Fruit fly (Drosophila melanogaster) whole organism, embryonic: ENCODE data around the gene CG2931.
A peak's percentile ranks its signal among the peaks of the same experiment; 100 is the strongest.

Source experiments
- Adf1 ChIP-seq: fragments of 200-800 bp; sonication (Bioruptor generic); IDR thresholded peaks from 2 replicates; pipeline ENCODE4 v1.3.6; 2022; ENCODE audit warnings: missing biosample characterization, missing genetic modification characterization
- Asciz ChIP-seq: fragments of 200-800 bp; sonication (Bioruptor generic); optimal IDR thresholded peaks from 2 replicates; lab custom pipeline; 2017; ENCODE audit warnings: missing biosample characterization, mild to moderate bottlenecking, missing genetic modification characterization, missing genetic modification reagents
- Atf-2 ChIP-seq: fragments of 200-800 bp; sonication (Bioruptor generic); optimal IDR thresholded peaks from 2 replicates; lab custom pipeline; 2016; ENCODE audit warnings: missing biosample characterization, missing genetic modification characterization
- Atf3 ChIP-seq: fragments of 200-800 bp; sonication (Bioruptor generic); optimal IDR thresholded peaks from 3 replicates; lab custom pipeline; 2016; ENCODE audit warnings: missing biosample characterization, missing genetic modification characterization
- CG10267 ChIP-seq: fragments of 200-800 bp; sonication (Bioruptor generic); optimal IDR thresholded peaks from 2 replicates; lab custom pipeline; 2018; ENCODE audit warnings: missing biosample characterization, mild to moderate bottlenecking, missing genetic modification characterization, moderate library complexity
- CG11093 ChIP-seq: fragments of 200-800 bp; sonication (Bioruptor generic); IDR thresholded peaks from 3 replicates; pipeline ENCODE4 v1.3.6; 2022; ENCODE audit warnings: missing biosample characterization, missing genetic modification characterization
- CG11723 ChIP-seq: fragments of 200-800 bp; sonication (Bioruptor generic); optimal IDR thresholded peaks from 2 replicates; lab custom pipeline; 2017; ENCODE audit warnings: missing biosample characterization, mild to moderate bottlenecking, missing genetic modification characterization
- CG12769 ChIP-seq: fragments of 200-800 bp; sonication (Bioruptor generic); optimal IDR thresholded peaks from 2 replicates; lab custom pipeline; 2019; ENCODE audit warnings: missing biosample characterization, mild to moderate bottlenecking, missing genetic modification characterization, moderate library complexity
- CG14710 ChIP-seq: fragments of 200-800 bp; sonication (Bioruptor generic); optimal IDR thresholded peaks from 3 replicates; lab custom pipeline; 2019; ENCODE audit warnings: missing biosample characterization, mild to moderate bottlenecking, missing genetic modification characterization, moderate library complexity
- CG15479 ChIP-seq: fragments of 200-800 bp; sonication (Bioruptor generic); optimal IDR thresholded peaks from 3 replicates; lab custom pipeline; 2019; ENCODE audit warnings: missing biosample characterization, mild to moderate bottlenecking, missing genetic modification characterization, moderate library complexity
- CG1647 ChIP-seq: fragments of 200-800 bp; sonication (Bioruptor generic); optimal IDR thresholded peaks from 3 replicates; lab custom pipeline; 2016; ENCODE audit warnings: missing biosample characterization, missing genetic modification characterization
- CG16779 ChIP-seq: fragments of 200-800 bp; sonication (Bioruptor generic); IDR thresholded peaks from 2 replicates; pipeline ENCODE4 v1.3.6; 2022; ENCODE audit warnings: missing biosample characterization, missing genetic modification characterization
- CG17186 ChIP-seq: fragments of 200-800 bp; sonication (Bioruptor generic); optimal IDR thresholded peaks from 3 replicates; lab custom pipeline; 2017; ENCODE audit warnings: missing biosample characterization, missing genetic modification reagents, missing genetic modification characterization
- CG17612 ChIP-seq: fragments of 200-800 bp; sonication (Bioruptor generic); IDR thresholded peaks from 2 replicates; pipeline ENCODE4 v1.3.6; 2022; ENCODE audit warnings: missing biosample characterization, missing genetic modification characterization
- CG17802 ChIP-seq: fragments of 200-800 bp; sonication (Bioruptor generic); optimal IDR thresholded peaks from 2 replicates; lab custom pipeline; 2018; ENCODE audit warnings: missing biosample characterization, mild to moderate bottlenecking, missing genetic modification characterization, moderate library complexity
- CG1832 ChIP-seq: fragments of 200-800 bp; sonication (Bioruptor generic); optimal IDR thresholded peaks from 2 replicates; lab custom pipeline; 2017; ENCODE audit warnings: missing biosample characterization, mild to moderate bottlenecking, missing genetic modification characterization, inconsistent platforms
- CG18476 ChIP-seq: fragments of 200-800 bp; sonication (Bioruptor generic); optimal IDR thresholded peaks from 2 replicates; lab custom pipeline; 2016; ENCODE audit warnings: missing biosample characterization, mild to moderate bottlenecking, missing genetic modification characterization
- CG18619 ChIP-seq: fragments of 200-800 bp; sonication (Bioruptor generic); optimal IDR thresholded peaks from 3 replicates; lab custom pipeline; 2017; ENCODE audit warnings: missing biosample characterization, mild to moderate bottlenecking, missing genetic modification characterization
- CG18764 ChIP-seq: fragments of 200-800 bp; sonication (Bioruptor generic); optimal IDR thresholded peaks from 3 replicates; lab custom pipeline; 2016; ENCODE audit warnings: missing biosample characterization, missing genetic modification characterization
- CG3838 ChIP-seq: fragments of 200-800 bp; sonication (Bioruptor generic); optimal IDR thresholded peaks from 3 replicates; lab custom pipeline; 2016; ENCODE audit warnings: missing biosample characterization, missing genetic modification characterization
- CG4360 ChIP-seq: fragments of 200-800 bp; sonication (Bioruptor generic); IDR thresholded peaks from 2 replicates; pipeline ENCODE4 v1.3.6; 2022; ENCODE audit warnings: missing biosample characterization, missing genetic modification characterization
- CG4404 ChIP-seq: fragments of 200-800 bp; sonication (Bioruptor generic); IDR thresholded peaks from 2 replicates; pipeline ENCODE4 v1.3.6; 2022; ENCODE audit warnings: missing biosample characterization, missing genetic modification characterization
- CG5180 ChIP-seq: fragments of 200-800 bp; sonication (Bioruptor generic); optimal IDR thresholded peaks from 3 replicates; lab custom pipeline; 2017; ENCODE audit warnings: missing biosample characterization, missing genetic modification characterization, mild to moderate bottlenecking, moderate library complexity, missing genetic modification reagents
- CG6813 ChIP-seq: fragments of 200-800 bp; sonication (Bioruptor generic); optimal IDR thresholded peaks from 2 replicates; lab custom pipeline; 2017; ENCODE audit warnings: missing biosample characterization, missing genetic modification characterization, mild to moderate bottlenecking, moderate library complexity, missing genetic modification reagents
- CG6854 ChIP-seq: fragments of 200-800 bp; sonication (Bioruptor generic); optimal IDR thresholded peaks from 3 replicates; lab custom pipeline; 2017; ENCODE audit warnings: missing biosample characterization, mild to moderate bottlenecking, missing genetic modification characterization
- CG7839 ChIP-seq: fragments of 200-800 bp; sonication (Bioruptor generic); optimal IDR thresholded peaks from 3 replicates; lab custom pipeline; 2018; ENCODE audit warnings: missing biosample characterization, mild to moderate bottlenecking, missing genetic modification characterization, moderate library complexity
- CG8290 ChIP-seq, 3 experiments: fragments of 200-800 bp; sonication (Bioruptor generic); optimal IDR thresholded peaks; 2 replicates each; lab custom pipeline; 2016 to 2019; ENCODE audit warnings: missing biosample characterization in 3 of 3, missing genetic modification characterization in 3 of 3, mild to moderate bottlenecking in 2 of 3, moderate library complexity in 1 of 3
- CG9609 ChIP-seq: fragments of 200-800 bp; sonication (Bioruptor generic); optimal IDR thresholded peaks from 3 replicates; lab custom pipeline; 2016; ENCODE audit warnings: missing biosample characterization, missing genetic modification characterization
- CHES-1-like ChIP-seq: fragments of 200-800 bp; sonication (Bioruptor generic); optimal IDR thresholded peaks from 2 replicates; lab custom pipeline; 2016; ENCODE audit warnings: missing biosample characterization, missing genetic modification characterization
- Dp ChIP-seq: fragments of 200-800 bp; sonication (Bioruptor generic); optimal IDR thresholded peaks from 2 replicates; lab custom pipeline; 2018; ENCODE audit warnings: missing biosample characterization, mild to moderate bottlenecking, missing genetic modification characterization, moderate library complexity
- Drgx ChIP-seq: fragments of 200-800 bp; sonication (Bioruptor generic); IDR thresholded peaks from 2 replicates; pipeline ENCODE4 v1.3.6; 2022; ENCODE audit warnings: missing biosample characterization, missing genetic modification characterization
- Lpt ChIP-seq: fragments of >200 bp; optimal IDR thresholded peaks from 2 replicates; lab custom pipeline; 2018; ENCODE audit warnings: missing biosample characterization, missing genetic modification characterization
- Poxn ChIP-seq: fragments of 200-800 bp; sonication (Bioruptor generic); IDR thresholded peaks from 2 replicates; pipeline ENCODE4 v1.3.6; 2022; ENCODE audit warnings: missing biosample characterization, missing genetic modification characterization
- Sin3A ChIP-seq: fragments of >200 bp; optimal IDR thresholded peaks from 2 replicates; lab custom pipeline; 2018
- Sox102F ChIP-seq: fragments of 200-800 bp; sonication (Bioruptor generic); optimal IDR thresholded peaks from 2 replicates; lab custom pipeline; 2018; ENCODE audit warnings: missing biosample characterization, mild to moderate bottlenecking, missing genetic modification characterization, moderate library complexity
- YL-1 ChIP-seq: fragments of 200-800 bp; sonication (Bioruptor generic); optimal IDR thresholded peaks from 3 replicates; lab custom pipeline; 2017; ENCODE audit warnings: missing biosample characterization, mild to moderate bottlenecking, missing genetic modification characterization
- abd-A ChIP-seq: fragments of 200-800 bp; sonication (Bioruptor generic); optimal IDR thresholded peaks from 3 replicates; lab custom pipeline; 2019; ENCODE audit warnings: missing biosample characterization, mild to moderate bottlenecking, missing genetic modification characterization, moderate library complexity
- aop ChIP-seq: fragments of 200-800 bp; sonication (Bioruptor generic); IDR thresholded peaks from 2 replicates; pipeline ENCODE4 v1.3.6; 2022; ENCODE audit warnings: missing biosample characterization, missing genetic modification characterization
- ase ChIP-seq: fragments of 200-800 bp; sonication (Bioruptor generic); IDR thresholded peaks from 3 replicates; pipeline ENCODE4 v1.3.6; 2022; ENCODE audit warnings: missing biosample characterization, missing genetic modification characterization
- cas ChIP-seq: fragments of 200-800 bp; sonication (Bioruptor generic); IDR thresholded peaks from 2 replicates; pipeline ENCODE4 v1.3.6; 2022; ENCODE audit warnings: missing biosample characterization, missing genetic modification characterization
- corto ChIP-seq: fragments of 200-800 bp; sonication (Bioruptor generic); optimal IDR thresholded peaks from 2 replicates; lab custom pipeline; 2016; ENCODE audit warnings: missing biosample characterization, mild to moderate bottlenecking, missing genetic modification characterization, moderate library complexity
- dm ChIP-seq: fragments of 200-800 bp; sonication (Bioruptor generic); optimal IDR thresholded peaks from 3 replicates; lab custom pipeline; 2016; ENCODE audit warnings: missing biosample characterization, missing genetic modification characterization
- dysf ChIP-seq: fragments of 200-800 bp; sonication (Bioruptor generic); IDR thresholded peaks from 3 replicates; pipeline ENCODE4 v1.3.6; 2022; ENCODE audit warnings: missing biosample characterization, missing genetic modification characterization
- fru ChIP-seq: fragments of >200 bp; optimal IDR thresholded peaks from 2 replicates; lab custom pipeline; 2017
- gro ChIP-seq: fragments of 200-800 bp; sonication (Bioruptor generic); optimal IDR thresholded peaks from 2 replicates; lab custom pipeline; 2016; ENCODE audit warnings: missing biosample characterization, missing genetic modification characterization
- lov ChIP-seq, 2 experiments: fragments of 200-800 bp in 1 of 2; fragments of >200 bp in 1 of 2; sonication (Bioruptor generic) in 1 of 2; IDR thresholded peaks in 1 of 2; optimal IDR thresholded peaks in 1 of 2; 2 replicates in 1 of 2; 3 replicates in 1 of 2; pipeline versions ENCODE4 v1.3.6 to Lab custom; 2017 to 2022; ENCODE audit warnings: missing biosample characterization in 1 of 2, missing genetic modification characterization in 1 of 2
- sug ChIP-seq: fragments of 200-800 bp; optimal IDR thresholded peaks from 2 replicates; lab custom pipeline; 2019; ENCODE audit warnings: missing biosample characterization, mild to moderate bottlenecking, missing genetic modification characterization, moderate library complexity
- tll ChIP-seq, 2 experiments: fragments of 200-800 bp in 1 of 2; fragments of >200 bp in 1 of 2; sonication (Bioruptor generic) in 1 of 2; optimal IDR thresholded peaks; 2 replicates each; lab custom pipeline; 2017 to 2019; ENCODE audit warnings: missing biosample characterization in 2 of 2, missing genetic modification characterization in 2 of 2, mild to moderate bottlenecking in 1 of 2, moderate library complexity in 1 of 2
- trh ChIP-seq: fragments of 200-800 bp; sonication (Bioruptor generic); optimal IDR thresholded peaks from 2 replicates; lab custom pipeline; 2016; ENCODE audit warnings: missing biosample characterization, missing genetic modification characterization
- twi ChIP-seq: fragments of 200-800 bp; optimal IDR thresholded peaks from 2 replicates; lab custom pipeline; 2019; ENCODE audit warnings: missing biosample characterization, mild to moderate bottlenecking, missing genetic modification characterization, moderate library complexity
- vnd ChIP-seq: fragments of 200-800 bp; sonication (Bioruptor generic); IDR thresholded peaks from 3 replicates; pipeline ENCODE4 v1.3.6; 2022; ENCODE audit warnings: missing biosample characterization, missing genetic modification characterization; ENCODE audit not compliant: partially characterized antibody
- wdn ChIP-seq: fragments of 200-800 bp; sonication (Bioruptor generic); IDR thresholded peaks from 2 replicates; pipeline ENCODE4 v1.3.6; 2022; ENCODE audit warnings: missing biosample characterization, missing genetic modification characterization

CG2931 gene

dm6 chr3R:5613114-5613443 lies 44.7 kb upstream of the CG2931 start, which contains the start of gene Atu (continued):
- TF ChIP-seq dm (no peak), twi (peak; percentile 31), CG12769 (peak; percentile 55), CG11093 (no peak), vnd (peak; percentile 86), fru (lab: Kevin White, UChicago) (no peak), ase (GFP tag; lab: Robert Waterston, UW) (no peak), Adf1 (no peak), CG17802 (tag; lab: Kevin White, UChicago) (no peak), CG14710 (tag; lab: Kevin White, UChicago) (peak; percentile 70), CG18476 (GFP tag; lab: Kevin White, UChicago) (no peak), Atf3 (GFP tag; lab: Kevin White, UChicago) (no peak), wdn (GFP tag; lab: Robert Waterston, UW) (no peak), CG17186 (GFP tag; lab: Kevin White, UChicago) (peak; percentile 57), CG4404 (no peak), Sin3A (lab: Kevin White, UChicago) (peak; percentile 92), CHES-1-like (GFP tag; lab: Kevin White, UChicago) (peak; percentile 88), tll (GFP tag; optimal IDR thresholded peaks at IDR 0.05; lab: Kevin White, UChicago) (no peak), Dp (GFP tag; lab: Kevin White, UChicago) (peak; percentile 38), aop (no peak), Poxn (GFP tag; lab: Robert Waterston, UW) (no peak), Atf-2 (no peak), CG1832 (GFP tag; lab: Kevin White, UChicago) (no peak), corto (GFP tag; lab: Kevin White, UChicago) (no peak), CG1647 (GFP tag; lab: Kevin White, UChicago) (peak; percentile 13), CG11723 (GFP tag; lab: Kevin White, UChicago) (no peak), cas (GFP tag; lab: Robert Waterston, UW) (no peak), CG7839 (tag; lab: Kevin White, UChicago) (no peak), CG15479 (GFP tag; lab: Kevin White, UChicago) (no peak), Drgx (GFP tag; lab: Robert Waterston, UW) (no peak), Lpt (GFP tag; lab: Kevin White, UChicago) (no peak), CG8290 (GFP tag; optimal IDR thresholded peaks at IDR 0.05; lab: Kevin White, UChicago) (no peak), CG8290 (tag; optimal IDR thresholded peaks at IDR 0.05; lab: Kevin White, UChicago) (peak in 1 of 2 experiments; percentile 57), lov (optimal IDR thresholded peaks at IDR 0.05; lab: Kevin White, UChicago) (no peak), lov (GFP tag; IDR thresholded peaks at IDR 0.05; lab: Robert Waterston, UW) (no peak), CG6813 (no peak), CG3838 (GFP tag; lab: Kevin White, UChicago) (no peak), abd-A (tag; lab: Kevin White, UChicago) (no peak), YL-1 (GFP tag; lab: Kevin White, UChicago) (peak; percentile 81), CG6854 (GFP tag; lab: Kevin White, UChicago) (no peak), gro (peak; percentile 25), CG17612 (no peak), CG9609 (GFP tag; lab: Kevin White, UChicago) (no peak), CG18764 (GFP tag; lab: Kevin White, UChicago) (peak; percentile 29), Sox102F (GFP tag; lab: Kevin White, UChicago) (no peak), CG16779 (GFP tag; lab: Robert Waterston, UW) (no peak), trh (GFP tag; lab: Kevin White, UChicago) (no peak), CG5180 (GFP tag; lab: Kevin White, UChicago) (no peak), CG10267 (peak; percentile 61), dysf (no peak), CG18619 (GFP tag; lab: Kevin White, UChicago) (no peak), CG4360 (GFP tag; lab: Robert Waterston, UW) (no peak), sug (peak; percentile 64), Asciz (GFP tag; lab: Kevin White, UChicago) (no peak)
